Worm (Caenorhabditis elegans): ENCODE measurements around the gene ZC116.5.

Gene ZC116.5

ce11 chrV:12629743-12630142, 21.0 kb upstream of the ZC116.5 start, which contains the start of gene F56H9.6:
F56H9.6 (minus strand) TSS chrV:12629843.
- no peak for TF ChIP-seq dao-5 (tag; optimal IDR thresholded peaks at IDR 0.05)

ce11 chrV:12624371-12624770, 15.6 kb upstream of the ZC116.5 start, which contains the start of gene F56H9.9:
F56H9.9 (minus strand) TSS chrV:12624471.
- TF ChIP-seq W03F9.2 (tag; optimal IDR thresholded peaks at IDR 0.05): no peak
- no peak for TF ChIP-seq him-1 (tag; optimal IDR thresholded peaks at IDR 0.05)
- TF ChIP-seq dao-5 (tag; optimal IDR thresholded peaks at IDR 0.05): no peak

ce11 chrV:12612118-12612517, 3.4 kb upstream of the ZC116.5 start, which contains the start of gene cyc-2.2:
cyc-2.2 (minus strand) TSS chrV:12612218.
- TF ChIP-seq dao-5 (tag; optimal IDR thresholded peaks at IDR 0.05): no peak
- no peak for TF ChIP-seq him-1 (tag; optimal IDR thresholded peaks at IDR 0.05)
- TF ChIP-seq W03F9.2 (tag; optimal IDR thresholded peaks at IDR 0.05): no peak

- TF ChIP-seq dao-5 (tag; optimal IDR thresholded peaks at IDR 0.05) (no peak), W03F9.2 (tag; optimal IDR thresholded peaks at IDR 0.05) (no peak), him-1 (tag; optimal IDR thresholded peaks at IDR 0.05) (no peak)
Measured at ce11 chrV:12611029-12611428, 2.3 kb upstream of the ZC116.5 start, which contains the start of gene cubn-1. cubn-1 (plus strand) TSS chrV:12611329.

ce11 chrV:12609526-12609925, 769 bp upstream of the ZC116.5 start, which contains the start of gene ZC116.1:
ZC116.1 (plus strand) TSS chrV:12609826.
- TF ChIP-seq W03F9.2 (tag; optimal IDR thresholded peaks at IDR 0.05) (no peak), dao-5 (tag; optimal IDR thresholded peaks at IDR 0.05) (no peak), him-1 (tag; optimal IDR thresholded peaks at IDR 0.05) (no peak)

ce11 chrV:12607113-12607512, 1.6 kb downstream of the ZC116.5 start, which contains the start of gene erg-28:
erg-28 (plus strand) TSS chrV:12607413.
- TF ChIP-seq him-1 (tag; optimal IDR thresholded peaks at IDR 0.05) (no peak), dao-5 (tag; optimal IDR thresholded peaks at IDR 0.05) (no peak), W03F9.2 (tag; optimal IDR thresholded peaks at IDR 0.05) (no peak)

- TF ChIP-seq him-1 (tag; optimal IDR thresholded peaks at IDR 0.05) (no peak), dao-5 (tag; optimal IDR thresholded peaks at IDR 0.05) (no peak)
Measured at ce11 chrV:12601835-12602234, 6.9 kb downstream of the ZC116.5 start.

- TF ChIP-seq dao-5 (tag; optimal IDR thresholded peaks at IDR 0.05) (no peak), him-1 (tag; optimal IDR thresholded peaks at IDR 0.05) (no peak), W03F9.2 (tag; optimal IDR thresholded peaks at IDR 0.05) (no peak)
Measured at ce11 chrV:12599510-12600242, 9.1 kb downstream of the ZC116.5 start, which contains the start of gene C14C10.5. C14C10.5 (plus strand) TSS chrV:12600192.

ce11 chrV:12599110-12599509, 9.6 kb downstream of the ZC116.5 start, which contains the start of the genes C14C10.10 and ril-2:
C14C10.10 (minus strand) TSS chrV:12599128.
ril-2 (minus strand) TSS chrV:12599157.
- TF ChIP-seq dao-5 (tag; optimal IDR thresholded peaks at IDR 0.05) (no peak), W03F9.2 (tag; optimal IDR thresholded peaks at IDR 0.05) (no peak), him-1 (tag; optimal IDR thresholded peaks at IDR 0.05) (no peak)

- peak; percentile 55 for TF ChIP-seq dao-5 (tag; optimal IDR thresholded peaks at IDR 0.05)
- TF ChIP-seq him-1 (tag; optimal IDR thresholded peaks at IDR 0.05): no peak
- TF ChIP-seq W03F9.2 (tag; optimal IDR thresholded peaks at IDR 0.05): no peak
Measured at ce11 chrV:12596795-12597194, 12.0 kb downstream of the ZC116.5 start.

- TF ChIP-seq W03F9.2 (tag; optimal IDR thresholded peaks at IDR 0.05) (no peak), him-1 (tag; optimal IDR thresholded peaks at IDR 0.05) (no peak), dao-5 (tag; optimal IDR thresholded peaks at IDR 0.05) (no peak)
Measured at ce11 chrV:12596196-12596595, 12.6 kb downstream of the ZC116.5 start, which contains the start of gene mma-1. mma-1 (minus strand) TSS chrV:12596296.

- TF ChIP-seq him-1 (tag; optimal IDR thresholded peaks at IDR 0.05) (no peak), W03F9.2 (tag; optimal IDR thresholded peaks at IDR 0.05) (no peak), dao-5 (tag; optimal IDR thresholded peaks at IDR 0.05) (no peak)
Measured at ce11 chrV:12592379-12592778, 16.4 kb downstream of the ZC116.5 start, which contains the start of gene C14C10.2. C14C10.2 (minus strand) TSS chrV:12592479.

- TF ChIP-seq dao-5 (tag; optimal IDR thresholded peaks at IDR 0.05) (no peak), him-1 (tag; optimal IDR thresholded peaks at IDR 0.05) (no peak), W03F9.2 (tag; optimal IDR thresholded peaks at IDR 0.05) (no peak)
Measured at ce11 chrV:12590601-12591000, 18.2 kb downstream of the ZC116.5 start, which contains the start of gene ttr-43. ttr-43 (minus strand) TSS chrV:12590701.

ce11 chrV:12588030-12588429, 20.7 kb downstream of the ZC116.5 start, which contains the start of gene C14C10.1:
C14C10.1 (plus strand) TSS chrV:12588330.
- TF ChIP-seq dao-5 (tag; optimal IDR thresholded peaks at IDR 0.05): no peak
- TF ChIP-seq him-1 (tag; optimal IDR thresholded peaks at IDR 0.05): no peak
- no peak for TF ChIP-seq W03F9.2 (tag; optimal IDR thresholded peaks at IDR 0.05)
